Fruit fly (Drosophila melanogaster): ENCODE results near the gene CG32625.

Gene CG32625

DNA sequence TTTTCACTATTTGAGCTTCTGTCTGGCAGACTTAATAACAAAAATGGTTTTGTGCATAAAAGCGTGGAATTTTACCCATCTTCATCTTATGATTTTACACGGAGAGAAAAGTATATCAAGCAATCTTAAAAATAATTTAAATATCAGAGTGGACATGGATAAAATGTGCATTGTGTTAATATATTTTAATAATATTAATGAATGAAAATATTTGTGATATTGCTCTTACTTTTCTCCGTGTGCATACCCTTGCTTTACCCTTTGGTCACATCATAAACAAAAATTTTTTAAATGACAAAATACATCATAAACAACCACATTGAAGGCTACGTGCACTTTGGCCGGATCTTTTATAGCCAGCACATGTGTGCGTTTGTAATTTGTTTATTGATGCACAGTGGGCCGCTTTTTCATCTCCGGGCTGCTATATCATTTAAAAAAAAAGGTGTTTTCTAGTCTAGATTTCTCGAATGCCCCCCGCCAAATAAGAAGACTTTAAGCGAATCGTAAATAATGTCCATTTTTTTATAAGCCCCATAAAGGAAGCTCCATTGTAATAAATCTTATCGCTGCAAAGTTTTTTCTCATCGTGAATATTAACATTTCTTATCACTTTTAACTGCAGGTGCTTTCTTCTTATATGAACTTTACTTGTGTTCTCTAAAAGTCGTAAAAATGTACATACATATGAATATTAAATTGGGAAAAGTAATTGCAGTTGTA is 7.9 kb upstream of the CG32625 start (continued):
- no peak for TF ChIP-seq Ets21C (GFP tag; optimal IDR thresholded peaks at IDR 0.05)
- TF ChIP-seq Met (GFP tag; optimal IDR thresholded peaks at IDR 0.05) = peak; percentile 37
- no peak for TF ChIP-seq fkh (GFP tag; optimal IDR thresholded peaks at IDR 0.05)
- no peak for TF ChIP-seq Hr38 (GFP tag; optimal IDR thresholded peaks at IDR 0.05)
- peak; percentile 40 for TF ChIP-seq Hr39 (GFP tag; optimal IDR thresholded peaks at IDR 0.05)

DNA sequence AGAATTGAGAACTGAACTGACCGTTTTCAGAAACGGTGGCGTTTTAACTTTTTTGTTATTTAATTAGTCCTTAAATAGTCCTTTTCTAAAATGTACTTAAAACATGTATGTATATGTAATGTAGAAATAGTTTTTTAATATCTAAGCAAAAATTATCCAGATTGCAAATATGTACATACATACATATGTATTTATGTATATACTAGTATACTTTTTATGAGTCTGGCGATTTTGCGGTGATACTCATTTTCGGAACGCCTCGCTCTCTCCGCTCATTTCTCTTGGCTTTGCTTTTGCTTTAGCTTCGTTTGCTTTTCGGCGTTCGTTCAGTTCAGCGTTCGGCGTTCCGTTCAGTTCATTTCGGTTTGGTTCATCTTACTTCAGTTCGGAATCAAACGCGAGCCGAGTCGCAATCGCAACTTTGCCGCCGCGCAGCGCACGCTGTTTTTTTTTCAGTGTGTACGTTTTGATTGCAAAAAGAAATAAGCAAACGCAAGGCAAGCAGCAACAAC is 5.8 kb upstream of the CG32625 start, which contains the start of gene rdgB:
Gene rdgB, plus strand, starts transcription at position 381 of the 512 bp plus-strand sequence.
- TF ChIP-seq dac (GFP tag; optimal IDR thresholded peaks at IDR 0.05) (peak; percentile 81), CG6808 (GFP tag; optimal IDR thresholded peaks at IDR 0.05) (peak; percentile 78), net (GFP tag; optimal IDR thresholded peaks at IDR 0.05) (peak; percentile 73), Met (GFP tag; optimal IDR thresholded peaks at IDR 0.05) (peak; percentile 82), CG9139 (GFP tag; optimal IDR thresholded peaks at IDR 0.05) (peak; percentile 32), CG11762 (GFP tag; optimal IDR thresholded peaks at IDR 0.05; ENCODE audit: insufficient read depth) (peak; percentile 78), CG11902 (GFP tag; optimal IDR thresholded peaks at IDR 0.05) (peak; percentile 76), CG8319 (GFP tag; optimal IDR thresholded peaks at IDR 0.05) (peak; percentile 54), CG6792 (GFP tag; optimal IDR thresholded peaks at IDR 0.05) (peak; percentile 78), acj6 (GFP tag; optimal IDR thresholded peaks at IDR 0.05) (peak; percentile 80), topi (GFP tag; optimal IDR thresholded peaks at IDR 0.05) (peak; percentile 83), salr (GFP tag; optimal IDR thresholded peaks at IDR 0.05) (peak in 1 of 2 experiments; percentile 93), Eip75B (GFP tag; optimal IDR thresholded peaks at IDR 0.05) (peak; percentile 76), fd85E (GFP tag; optimal IDR thresholded peaks at IDR 0.05) (no peak), Sox102F (GFP tag; optimal IDR thresholded peaks at IDR 0.05) (peak; percentile 79), eg (GFP tag; IDR thresholded peaks at IDR 0.05) (peak; percentile 64; the same call in 2 of the 3 replicates), CG34406 (GFP tag; optimal IDR thresholded peaks at IDR 0.05) (peak; percentile 80), CG10669 (GFP tag; optimal IDR thresholded peaks at IDR 0.05) (peak; percentile 100), Sox15 (GFP tag; optimal IDR thresholded peaks at IDR 0.05) (peak; percentile 84), CG6854 (GFP tag; optimal IDR thresholded peaks at IDR 0.05) (peak; percentile 21), Hr4 (GFP tag; optimal IDR thresholded peaks at IDR 0.05) (peak; percentile 85), CG4318 (GFP tag; optimal IDR thresholded peaks at IDR 0.05) (peak; percentile 92), fd59A (GFP tag; optimal IDR thresholded peaks at IDR 0.05) (peak; percentile 81), OdsH (GFP tag; optimal IDR thresholded peaks at IDR 0.05) (peak; percentile 84), CG11294 (GFP tag; IDR thresholded peaks at IDR 0.05) (peak; percentile 39; the same call in 1 of the 2 replicates), CG15336 (GFP tag; IDR thresholded peaks at IDR 0.05) (peak; percentile 78), CG6276 (GFP tag; optimal IDR thresholded peaks at IDR 0.05) (peak; percentile 84), CG7368 (GFP tag; optimal IDR thresholded peaks at IDR 0.05) (peak; percentile 11), CG31627 (GFP tag; optimal IDR thresholded peaks at IDR 0.05) (peak; percentile 72), CG8119 (GFP tag; IDR thresholded peaks at IDR 0.05) (peak; percentile 80), Hr39 (GFP tag; optimal IDR thresholded peaks at IDR 0.05) (peak; percentile 73), fkh (GFP tag; optimal IDR thresholded peaks at IDR 0.05) (peak; percentile 23), CG32006 (GFP tag; optimal IDR thresholded peaks at IDR 0.05) (peak; percentile 95), dsx (GFP tag; optimal IDR thresholded peaks at IDR 0.05; ENCODE audit: poor library complexity, severe bottlenecking) (peak; percentile 56), CG6163 (GFP tag; IDR thresholded peaks at IDR 0.05) (peak; percentile 68; the same call in 2 of the 3 replicates), Ets21C (GFP tag; optimal IDR thresholded peaks at IDR 0.05) (peak; percentile 35), vri (GFP tag; optimal IDR thresholded peaks at IDR 0.05) (peak; percentile 9), Smox (GFP tag; optimal IDR thresholded peaks at IDR 0.05) (peak; percentile 83), lz (GFP tag; optimal IDR thresholded peaks at IDR 0.05) (peak; percentile 84), Gug (GFP tag; IDR thresholded peaks at IDR 0.05) (peak; percentile 72), CG3919 (GFP tag; optimal IDR thresholded peaks at IDR 0.05) (peak; percentile 88), Sox14 (GFP tag; optimal IDR thresholded peaks at IDR 0.05) (peak; percentile 68), Ets96B (tag; optimal IDR thresholded peaks at IDR 0.05) (peak; percentile 71), CG1621 (tag; optimal IDR thresholded peaks at IDR 0.05) (peak; percentile 37), cyc (GFP tag; optimal IDR thresholded peaks at IDR 0.05) (peak; percentile 83), CG16779 (tag; optimal IDR thresholded peaks at IDR 0.05) (peak; percentile 51)
